Fruit fly (Drosophila melanogaster) S2 (cell line): ENCODE results near the gene PSMG1.

Source experiments
- CG8478 ChIP-seq: fragments of >200 bp; optimal IDR thresholded peaks from 2 replicates; lab custom pipeline; 2018
- CTCF ChIP-seq, 2 experiments: fragments of >200 bp; optimal IDR thresholded peaks; 2 replicates each; lab custom pipeline; 2018

dm6 chr3R:5780976-5781375 is 13.1 kb downstream of the PSMG1 start, which contains the start of gene CG2082:
- no peak for TF ChIP-seq CG8478 (lab: Kevin White, UChicago)
- no peak for TF ChIP-seq CTCF (optimal IDR thresholded peaks at IDR 0.05; lab: Kevin White, UChicago)
